Worm (Caenorhabditis elegans) whole organism, L4 larva: ENCODE results near the gene mcu-1.
A peak's percentile ranks its signal among the peaks of the same experiment; 100 is the strongest.

Source experiments
- D1046.2 ChIP-seq: fragments of 200-800 bp; sonication (Bioruptor generic); IDR thresholded peaks from 2 replicates; pipeline ENCODE4 v1.3.6; 2022; ENCODE audit warnings: missing genetic modification characterization, missing compliant biosample characterization
- F44E2.7 ChIP-seq: fragments of 200-800 bp; sonication (Bioruptor generic); IDR thresholded peaks from 2 replicates; pipeline ENCODE4 v2.1.2; 2022; ENCODE audit warnings: missing genetic modification characterization, missing compliant biosample characterization
- R02D3.7 ChIP-seq: fragments of 150-350 bp; sonication (generic microtip); optimal IDR thresholded peaks from 3 replicates; lab custom pipeline; 2014; ENCODE audit warnings: missing biosample characterization, missing genetic modification characterization
- T26A8.4 ChIP-seq: fragments of 200-800 bp; sonication (Bioruptor generic); IDR thresholded peaks from 2 replicates; pipeline ENCODE4 v1.3.6; 2022; ENCODE audit warnings: missing genetic modification characterization, missing compliant biosample characterization
- Y105C5A.15 ChIP-seq: fragments of 200-800 bp; sonication (Bioruptor generic); IDR thresholded peaks from 2 replicates; pipeline ENCODE4 v1.3.6; 2022; ENCODE audit warnings: missing genetic modification characterization, missing compliant biosample characterization
- Y75B8A.6 ChIP-seq: fragments of 200-800 bp; sonication (Bioruptor generic); IDR thresholded peaks from 2 replicates; pipeline ENCODE4 v1.3.6; 2022; ENCODE audit warnings: missing genetic modification reagents, missing genetic modification characterization, missing compliant biosample characterization
- ZK546.5 ChIP-seq, 2 experiments: sonication (generic microtip); optimal IDR thresholded peaks; 2 replicates each; lab custom pipeline; 2017; ENCODE audit warnings: missing biosample characterization in 2 of 2, missing genetic modification characterization in 2 of 2
- aha-1 ChIP-seq: fragments of 150-350 bp; peaks from one replicate; lab custom pipeline; 2014; ENCODE audit warnings: missing biosample characterization, missing genetic modification characterization
- aly-2 ChIP-seq: sonication (generic microtip); optimal IDR thresholded peaks from 2 replicates; lab custom pipeline; 2018; ENCODE audit warnings: missing biosample characterization, missing genetic modification characterization
- ama-1 ChIP-seq: fragments of 150-350 bp; optimal IDR thresholded peaks from 2 replicates; lab custom pipeline; 2014; ENCODE audit warnings: inconsistent platforms, mixed read lengths
- attf-4 ChIP-seq: sonication (generic microtip); optimal IDR thresholded peaks from 3 replicates; lab custom pipeline; 2017; ENCODE audit warnings: missing biosample characterization, missing genetic modification characterization
- ceh-20 ChIP-seq: fragments of 200-800 bp; sonication (Bioruptor generic); IDR thresholded peaks from 2 replicates; pipeline ENCODE4 v1.3.6; 2022; ENCODE audit warnings: missing genetic modification reagents, missing genetic modification characterization, missing compliant biosample characterization
- ceh-28 ChIP-seq: fragments of 150-350 bp; optimal IDR thresholded peaks from 2 replicates; lab custom pipeline; 2014; ENCODE audit warnings: missing biosample characterization, missing genetic modification reagents, missing genetic modification characterization
- ceh-62 ChIP-seq: sonication (generic microtip); optimal IDR thresholded peaks from 2 replicates; lab custom pipeline; 2017; ENCODE audit warnings: missing biosample characterization, missing genetic modification characterization
- ceh-82 ChIP-seq: sonication (generic microtip); optimal IDR thresholded peaks from 2 replicates; lab custom pipeline; 2017; ENCODE audit warnings: missing biosample characterization, missing genetic modification characterization
- ces-1 ChIP-seq: fragments of 150-350 bp; sonication (generic microtip); optimal IDR thresholded peaks from 4 replicates; lab custom pipeline; 2014; ENCODE audit warnings: missing biosample characterization, missing genetic modification reagents, missing genetic modification characterization
- daf-19 ChIP-seq: fragments of 200-800 bp; sonication (Bioruptor generic); conservative IDR thresholded peaks from 2 replicates; pipeline ENCODE4 v1.3.6; 2022; ENCODE audit warnings: missing genetic modification characterization, missing compliant biosample characterization
- dmd-9 ChIP-seq: fragments of 200-800 bp; sonication (Bioruptor generic); IDR thresholded peaks from 2 replicates; pipeline ENCODE4 v1.3.6; 2022; ENCODE audit warnings: missing genetic modification reagents, missing genetic modification characterization, missing compliant biosample characterization
- egl-27 ChIP-seq: sonication (generic microtip); optimal IDR thresholded peaks from 3 replicates; lab custom pipeline; 2017; ENCODE audit warnings: missing biosample characterization, missing genetic modification reagents, missing genetic modification characterization
- egl-43 ChIP-seq: fragments of 200-800 bp; sonication (Bioruptor generic); IDR thresholded peaks from 2 replicates; pipeline ENCODE4 v1.3.6; 2022; ENCODE audit warnings: missing genetic modification reagents, missing genetic modification characterization, missing compliant biosample characterization
- fkh-10 ChIP-seq: fragments of 150-350 bp; optimal IDR thresholded peaks from 2 replicates; lab custom pipeline; 2014; ENCODE audit warnings: missing biosample characterization, missing genetic modification reagents, missing genetic modification characterization
- hlh-11 ChIP-seq: fragments of 200-800 bp; sonication (Bioruptor generic); optimal IDR thresholded peaks from 2 replicates; lab custom pipeline; 2018; ENCODE audit warnings: mild to moderate bottlenecking, missing genetic modification characterization, missing compliant biosample characterization
- hmg-1.1 ChIP-seq: fragments of 200-800 bp; sonication (Bioruptor generic); IDR thresholded peaks from 2 replicates; pipeline ENCODE4 v1.3.6; 2022; ENCODE audit warnings: missing genetic modification reagents, missing genetic modification characterization, missing compliant biosample characterization
- jun-1 ChIP-seq: fragments of 150-350 bp; optimal IDR thresholded peaks from 2 replicates; lab custom pipeline; 2014; ENCODE audit warnings: missing biosample characterization, missing genetic modification reagents, missing genetic modification characterization
- lin-15B ChIP-seq: fragments of 150-350 bp; sonication (generic microtip); optimal IDR thresholded peaks from 3 replicates; lab custom pipeline; 2014; ENCODE audit warnings: missing biosample characterization, missing genetic modification characterization
- lir-3 ChIP-seq: sonication (generic microtip); optimal IDR thresholded peaks from 2 replicates; lab custom pipeline; 2016; ENCODE audit warnings: mild to moderate bottlenecking, missing genetic modification characterization, missing compliant biosample characterization
- mdl-1 ChIP-seq, 2 experiments: fragments of 150-350 bp in 1 of 2; sonication (generic microtip) in 1 of 2; optimal IDR thresholded peaks; 2 replicates each; lab custom pipeline; 2014 to 2017; ENCODE audit warnings: missing biosample characterization in 2 of 2, missing genetic modification characterization in 2 of 2
- mdt-29 ChIP-seq: fragments of 200-800 bp; sonication (Bioruptor generic); IDR thresholded peaks from 2 replicates; pipeline ENCODE4 v1.3.6; 2022; ENCODE audit warnings: missing genetic modification reagents, missing genetic modification characterization, missing compliant biosample characterization
- nhr-11 ChIP-seq: fragments of 150-350 bp; optimal IDR thresholded peaks from 2 replicates; lab custom pipeline; 2014; ENCODE audit warnings: missing biosample characterization, missing genetic modification characterization
- nhr-111 ChIP-seq: fragments of 200-800 bp; sonication (Bioruptor generic); optimal IDR thresholded peaks from 2 replicates; lab custom pipeline; 2018; ENCODE audit warnings: mild to moderate bottlenecking, missing genetic modification characterization, missing compliant biosample characterization
- nhr-48 ChIP-seq: sonication (generic microtip); optimal IDR thresholded peaks from 2 replicates; lab custom pipeline; 2016; ENCODE audit warnings: mild to moderate bottlenecking, missing genetic modification characterization, missing compliant biosample characterization
- pqm-1 ChIP-seq: sonication (generic microtip); optimal IDR thresholded peaks from 2 replicates; lab custom pipeline; 2017; ENCODE audit warnings: missing biosample characterization, missing genetic modification characterization
- rbr-2 ChIP-seq: sonication (generic microtip); optimal IDR thresholded peaks from 2 replicates; lab custom pipeline; 2016; ENCODE audit warnings: missing genotype, missing genetic modification characterization, missing compliant biosample characterization
- saeg-2 ChIP-seq: fragments of 200-800 bp; sonication (Bioruptor generic); IDR thresholded peaks from 2 replicates; pipeline ENCODE4 v1.3.6; 2022; ENCODE audit warnings: missing genetic modification reagents, missing genetic modification characterization, missing compliant biosample characterization
- sdz-12 ChIP-seq: fragments of 200-800 bp; sonication (Bioruptor generic); optimal IDR thresholded peaks from 2 replicates; lab custom pipeline; 2018; ENCODE audit warnings: mild to moderate bottlenecking, missing genetic modification characterization, missing compliant biosample characterization
- snpc-1.2 ChIP-seq: fragments of 200-800 bp; sonication (Bioruptor generic); IDR thresholded peaks from 2 replicates; pipeline ENCODE4 v1.3.6; 2022; ENCODE audit warnings: missing genetic modification reagents, missing genetic modification characterization, missing compliant biosample characterization
- spr-1 ChIP-seq: sonication (generic microtip); optimal IDR thresholded peaks from 2 replicates; lab custom pipeline; 2016; ENCODE audit warnings: mild to moderate bottlenecking, missing genetic modification characterization, missing compliant biosample characterization
- tag-97 ChIP-seq: fragments of 200-800 bp; sonication (Bioruptor generic); IDR thresholded peaks from 2 replicates; pipeline ENCODE4 v1.3.6; 2022; ENCODE audit warnings: missing genetic modification characterization, missing compliant biosample characterization
- tra-1 ChIP-seq: fragments of 200-800 bp; sonication (Bioruptor generic); IDR thresholded peaks from 2 replicates; pipeline ENCODE4 v1.3.6; 2022; ENCODE audit warnings: missing genetic modification reagents, missing genetic modification characterization, missing compliant biosample characterization
- unc-130 ChIP-seq: sonication (generic microtip); optimal IDR thresholded peaks from 2 replicates; lab custom pipeline; 2016; ENCODE audit warnings: missing genetic modification reagents, missing genetic modification characterization, missing compliant biosample characterization
- unc-39 ChIP-seq: sonication (generic microtip); optimal IDR thresholded peaks from 2 replicates; lab custom pipeline; 2017; ENCODE audit warnings: missing biosample characterization, missing genetic modification characterization
- zag-1 ChIP-seq: fragments of 150-350 bp; optimal IDR thresholded peaks from 2 replicates; lab custom pipeline; 2014; ENCODE audit warnings: missing biosample characterization, missing genetic modification characterization
- zfp-3 ChIP-seq: fragments of 200-800 bp; sonication (Bioruptor generic); conservative IDR thresholded peaks from 2 replicates; pipeline ENCODE4 v1.3.6; 2022; ENCODE audit warnings: missing genetic modification reagents, missing genetic modification characterization, missing compliant biosample characterization
- zip-11 ChIP-seq: fragments of 200-800 bp; sonication (Bioruptor generic); IDR thresholded peaks from 2 replicates; pipeline ENCODE4 v1.3.6; 2022; ENCODE audit warnings: missing genetic modification characterization, missing compliant biosample characterization
- ztf-11 ChIP-seq: fragments of 150-350 bp; optimal IDR thresholded peaks from 2 replicates; lab custom pipeline; 2014; ENCODE audit warnings: missing biosample characterization, missing genetic modification characterization

Gene mcu-1

ce11 chrIV:5917026-5917425, 22.0 kb downstream of the mcu-1 start, which contains the start of gene dhhc-13:
TSS of gene dhhc-13 (plus strand) at chrIV:5917326.
- peak; percentile 71 for TF ChIP-seq ceh-28
- no peak for TF ChIP-seq D1046.2 (GFP tag; lab: Robert Waterston, UW)

DNA sequence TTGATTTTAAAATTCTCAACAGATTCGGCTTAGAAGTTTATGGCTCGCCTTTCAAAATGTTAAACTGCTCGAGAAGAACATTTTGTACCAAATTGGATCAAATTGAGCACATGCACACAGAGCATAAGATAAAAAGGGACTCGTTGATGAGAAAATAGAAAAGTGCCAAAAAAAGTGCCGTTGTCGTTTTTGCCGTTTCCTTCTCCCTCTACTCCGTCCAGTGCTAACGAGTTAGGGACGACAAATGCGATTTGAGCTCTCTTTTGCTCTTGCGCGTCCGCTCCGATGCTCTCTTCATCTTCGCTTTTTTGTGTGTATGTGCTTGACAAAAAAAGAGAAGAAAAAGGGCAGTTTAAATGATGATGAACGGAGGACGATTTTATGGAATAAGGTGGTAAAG, 23.9 kb downstream of the mcu-1 start:
- TF ChIP-seq mdt-29 (GFP tag; lab: Robert Waterston, UW) = no peak
- no peak for TF ChIP-seq Y75B8A.6 (GFP tag; lab: Robert Waterston, UW)
- no peak for TF ChIP-seq lir-3
- TF ChIP-seq spr-1 = no peak
- no peak for TF ChIP-seq F44E2.7 (GFP tag; lab: Robert Waterston, UW)
- no peak for TF ChIP-seq sdz-12
- peak; percentile 66 for TF ChIP-seq aha-1 (tag; lab: Kevin White, UChicago)
- no peak for TF ChIP-seq pqm-1 (tag; lab: Kevin White, UChicago)
- no peak for TF ChIP-seq lin-15B (tag; lab: Kevin White, UChicago)
- TF ChIP-seq ceh-62 (tag; lab: Kevin White, UChicago) = no peak
- TF ChIP-seq ceh-28 = no peak
- no peak for TF ChIP-seq dmd-9 (GFP tag; lab: Robert Waterston, UW)
- no peak for TF ChIP-seq saeg-2 (GFP tag; lab: Robert Waterston, UW)
- no peak for TF ChIP-seq egl-43 (GFP tag; lab: Robert Waterston, UW)
- TF ChIP-seq fkh-10 (GFP tag; lab: Kevin White, UChicago) = peak; percentile 90
- no peak for TF ChIP-seq ceh-82
- TF ChIP-seq mdl-1 (tag; optimal IDR thresholded peaks at IDR 0.05; lab: Kevin White, UChicago) = no peak
- no peak for TF ChIP-seq R02D3.7
- TF ChIP-seq ama-1 = no peak
- TF ChIP-seq nhr-48 (tag; lab: Kevin White, UChicago) = no peak
- no peak for TF ChIP-seq ceh-20 (GFP tag; lab: Robert Waterston, UW)
- TF ChIP-seq tag-97 (GFP tag; lab: Robert Waterston, UW) = no peak
- TF ChIP-seq ces-1 (GFP tag; lab: Kevin White, UChicago) = peak; percentile 64
- no peak for TF ChIP-seq zfp-3
- TF ChIP-seq zip-11 (GFP tag; lab: Robert Waterston, UW) = no peak

DNA sequence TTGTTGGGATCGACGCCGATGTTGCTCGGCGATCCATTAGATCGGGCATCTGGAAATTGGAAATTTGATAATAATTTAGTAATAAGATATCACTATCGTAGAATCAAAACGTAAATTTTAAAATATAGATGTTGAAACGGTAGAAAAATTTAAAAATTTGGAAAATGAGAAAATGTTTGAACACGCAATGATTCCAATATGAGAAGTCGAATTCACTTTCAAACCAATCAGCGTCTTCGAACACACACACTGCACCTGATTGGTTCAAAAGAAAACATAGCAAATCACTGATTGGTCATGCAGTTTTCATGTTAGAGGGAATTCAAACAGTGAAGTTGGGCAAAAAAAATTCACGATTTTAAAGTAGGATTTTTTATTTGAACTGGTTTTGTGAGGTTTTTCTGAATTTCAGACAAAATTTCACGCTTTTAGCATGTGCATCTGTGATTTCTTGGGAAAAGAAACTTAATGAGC, 35.7 kb downstream of the mcu-1 start, which contains the start of gene H04M03.12:
Gene H04M03.12 (minus strand): TSS at position 51 of the 474 bp plus-strand sequence.
- TF ChIP-seq daf-19 (GFP tag; lab: Robert Waterston, UW) (no peak), unc-130 (no peak)

DNA sequence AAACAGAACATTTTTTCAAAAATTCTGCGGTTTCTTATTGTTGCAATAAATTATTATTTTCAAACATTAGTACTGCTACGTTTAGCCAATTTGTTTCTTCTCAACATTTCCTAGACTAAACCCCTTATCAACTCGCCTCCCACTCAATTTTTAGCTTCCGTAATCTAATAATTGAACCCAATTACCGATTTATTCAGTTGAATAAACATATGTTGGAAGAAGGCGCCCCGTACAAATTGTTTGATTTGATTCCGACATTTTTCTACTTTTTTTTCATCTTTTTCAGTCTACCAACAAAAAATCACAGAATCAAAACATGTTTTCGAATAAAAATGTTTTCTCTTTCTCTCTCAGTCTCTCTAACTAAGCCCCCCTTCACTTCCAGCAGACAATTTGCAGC, 36.3 kb downstream of the mcu-1 start:
- TF ChIP-seq nhr-111 (GFP tag; lab: Kevin White, UChicago) = no peak
- TF ChIP-seq egl-27 (tag; lab: Kevin White, UChicago) = no peak
- no peak for TF ChIP-seq snpc-1.2 (GFP tag; lab: Robert Waterston, UW)
- TF ChIP-seq lin-15B (tag; lab: Kevin White, UChicago) = no peak
- peak; percentile 75 for TF ChIP-seq ces-1 (GFP tag; lab: Kevin White, UChicago)
- no peak for TF ChIP-seq daf-19 (GFP tag; lab: Robert Waterston, UW)

DNA sequence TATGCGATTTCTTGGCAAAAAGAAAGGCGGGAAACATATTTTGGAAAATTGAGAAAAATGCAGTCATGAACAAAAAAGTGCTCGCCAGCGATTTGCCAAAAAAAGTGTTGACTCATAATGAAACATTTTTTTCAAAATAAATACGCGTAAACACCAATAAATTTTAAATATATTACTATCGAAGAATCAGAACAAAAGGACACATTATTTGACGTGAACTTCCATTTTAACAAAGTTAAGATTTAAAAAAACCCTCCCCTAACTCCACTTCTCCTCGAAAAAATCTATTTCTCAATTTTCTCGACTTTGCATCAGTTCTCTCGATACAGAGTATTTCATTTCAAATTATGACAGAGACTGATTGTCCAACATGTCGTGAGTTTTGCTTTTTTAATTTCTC, 42.7 kb downstream of the mcu-1 start, which contains the start of gene pck-3:
Gene pck-3 (plus strand): TSS at position 301 of the 400 bp plus-strand sequence.
- TF ChIP-seq ztf-11 (tag; lab: Kevin White, UChicago) = no peak

DNA sequence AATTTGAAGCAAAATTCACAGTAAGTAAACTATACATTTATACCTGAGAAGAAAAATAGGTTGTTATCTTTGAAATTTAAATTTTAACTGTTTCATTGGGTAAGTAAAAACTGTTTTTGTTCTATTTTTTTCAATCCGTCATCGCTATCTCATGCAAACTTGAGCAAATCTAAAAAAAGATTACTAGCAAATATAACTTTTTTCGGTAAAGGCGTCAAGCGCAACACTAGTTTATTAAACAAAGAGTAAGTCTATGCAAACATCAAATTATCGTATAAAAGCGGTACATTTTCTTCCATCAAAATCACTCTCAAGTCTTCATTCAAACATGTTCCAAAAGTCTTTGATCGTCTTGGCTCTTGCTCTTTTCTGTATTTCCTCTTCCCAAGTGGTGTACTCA, 43.8 kb downstream of the mcu-1 start, which contains the start of gene nspb-6:
Gene nspb-6 (plus strand): TSS at position 301 of the 400 bp plus-strand sequence.
- TF ChIP-seq zag-1 (tag; lab: Kevin White, UChicago) (no peak), Y105C5A.15 (GFP tag; lab: Robert Waterston, UW) (no peak), aha-1 (tag; lab: Kevin White, UChicago) (no peak), aly-2 (tag; lab: Kevin White, UChicago) (no peak), unc-39 (tag; lab: Kevin White, UChicago) (no peak), ZK546.5 (tag; optimal IDR thresholded peaks at IDR 0.05; lab: Kevin White, UChicago) (no peak), hlh-11 (no peak), tra-1 (GFP tag; lab: Robert Waterston, UW) (no peak), rbr-2 (tag; lab: Kevin White, UChicago) (no peak), T26A8.4 (GFP tag; lab: Robert Waterston, UW) (no peak), nhr-11 (tag; lab: Kevin White, UChicago) (no peak), pqm-1 (tag; lab: Kevin White, UChicago) (no peak), jun-1 (tag; lab: Kevin White, UChicago) (no peak), attf-4 (tag; lab: Kevin White, UChicago) (no peak), hmg-1.1 (GFP tag; lab: Robert Waterston, UW) (no peak)
- TF ChIP-seq, all 104 proteins: peak for 0
